Fruit fly (Drosophila melanogaster) whole organism, prepupa: ENCODE data around the gene Ugalt.
A peak's percentile ranks its signal among the peaks of the same experiment; 100 is the strongest.

Source experiments
- Blimp-1 ChIP-seq: fragments of 200-800 bp; sonication (Bioruptor generic); optimal IDR thresholded peaks from 3 replicates; lab custom pipeline; 2017; ENCODE audit warnings: missing biosample characterization, missing genetic modification characterization, mild to moderate bottlenecking, moderate library complexity, missing genetic modification reagents
- CG10631 ChIP-seq: fragments of 200-800 bp; sonication (Bioruptor generic); optimal IDR thresholded peaks from 2 replicates; lab custom pipeline; 2016; ENCODE audit warnings: missing biosample characterization, missing genetic modification characterization
- CG10669 ChIP-seq: fragments of 200-800 bp; sonication (Bioruptor generic); optimal IDR thresholded peaks from 3 replicates; lab custom pipeline; 2018; ENCODE audit warnings: missing biosample characterization, mild to moderate bottlenecking, missing genetic modification characterization, moderate library complexity
- CG11294 ChIP-seq: fragments of 200-800 bp; sonication (Bioruptor generic); IDR thresholded peaks from 2 replicates; pipeline ENCODE4 v1.3.6; 2022; ENCODE audit warnings: missing biosample characterization, missing genetic modification characterization
- CG11762 ChIP-seq: fragments of 200-800 bp; sonication (Bioruptor generic); optimal IDR thresholded peaks from 3 replicates; lab custom pipeline; 2016; ENCODE audit warnings: missing biosample characterization, missing genetic modification characterization; ENCODE audit not compliant: insufficient read depth
- CG11902 ChIP-seq: fragments of 200-800 bp; sonication (Bioruptor generic); optimal IDR thresholded peaks from 3 replicates; lab custom pipeline; 2016; ENCODE audit warnings: missing biosample characterization, missing genetic modification characterization
- CG15336 ChIP-seq: fragments of 200-800 bp; sonication (Bioruptor generic); IDR thresholded peaks from 2 replicates; pipeline ENCODE4 v1.3.6; 2022; ENCODE audit warnings: missing biosample characterization, missing genetic modification characterization
- CG1621 ChIP-seq: fragments of 200-800 bp; sonication (Bioruptor generic); optimal IDR thresholded peaks from 3 replicates; lab custom pipeline; 2018; ENCODE audit warnings: missing biosample characterization, mild to moderate bottlenecking, missing genetic modification characterization
- CG16779 ChIP-seq: fragments of 200-800 bp; sonication (Bioruptor generic); optimal IDR thresholded peaks from 3 replicates; lab custom pipeline; 2017; ENCODE audit warnings: missing biosample characterization, mild to moderate bottlenecking, missing genetic modification characterization
- CG3032 ChIP-seq: fragments of 200-800 bp; optimal IDR thresholded peaks from 2 replicates; lab custom pipeline; 2019; ENCODE audit warnings: missing biosample characterization, mild to moderate bottlenecking, missing genetic modification characterization, moderate library complexity
- CG31627 ChIP-seq: fragments of 200-800 bp; sonication (Bioruptor generic); optimal IDR thresholded peaks from 3 replicates; lab custom pipeline; 2016; ENCODE audit warnings: missing biosample characterization, missing genetic modification characterization
- CG32006 ChIP-seq: fragments of 200-800 bp; sonication (Bioruptor generic); optimal IDR thresholded peaks from 3 replicates; lab custom pipeline; 2017; ENCODE audit warnings: missing biosample characterization, mild to moderate bottlenecking, missing genetic modification characterization
- CG34406 ChIP-seq: fragments of 200-800 bp; sonication (Bioruptor generic); optimal IDR thresholded peaks from 3 replicates; lab custom pipeline; 2016; ENCODE audit warnings: missing biosample characterization, missing genetic modification characterization
- CG3919 ChIP-seq: fragments of 200-800 bp; sonication (Bioruptor generic); optimal IDR thresholded peaks from 3 replicates; lab custom pipeline; 2016; ENCODE audit warnings: missing biosample characterization, missing genetic modification characterization
- CG4318 ChIP-seq: fragments of 200-800 bp; sonication (Bioruptor generic); optimal IDR thresholded peaks from 3 replicates; lab custom pipeline; 2017; ENCODE audit warnings: missing biosample characterization, mild to moderate bottlenecking, missing genetic modification characterization
- CG6163 ChIP-seq: fragments of 200-800 bp; sonication (Bioruptor generic); IDR thresholded peaks from 3 replicates; pipeline ENCODE4 v1.3.6; 2022; ENCODE audit warnings: missing biosample characterization, missing genetic modification characterization
- CG6276 ChIP-seq: fragments of 200-800 bp; sonication (Bioruptor generic); optimal IDR thresholded peaks from 2 replicates; lab custom pipeline; 2017; ENCODE audit warnings: missing biosample characterization, mild to moderate bottlenecking, missing genetic modification characterization
- CG6808 ChIP-seq: fragments of 200-800 bp; sonication (Bioruptor generic); optimal IDR thresholded peaks from 3 replicates; lab custom pipeline; 2017; ENCODE audit warnings: missing biosample characterization, missing genetic modification characterization, mild to moderate bottlenecking, moderate library complexity, missing genetic modification reagents
- CG6854 ChIP-seq: fragments of 200-800 bp; sonication (Bioruptor generic); optimal IDR thresholded peaks from 2 replicates; lab custom pipeline; 2017; ENCODE audit warnings: missing biosample characterization, mild to moderate bottlenecking, missing genetic modification characterization
- CG7368 ChIP-seq: fragments of 200-800 bp; sonication (Bioruptor generic); optimal IDR thresholded peaks from 3 replicates; lab custom pipeline; 2016; ENCODE audit warnings: missing biosample characterization, missing genetic modification characterization
- CG8119 ChIP-seq: fragments of 200-800 bp; sonication (Bioruptor generic); IDR thresholded peaks from 3 replicates; pipeline ENCODE4 v1.3.6; 2022; ENCODE audit warnings: missing biosample characterization, missing genetic modification characterization
- Eip75B ChIP-seq: fragments of 200-800 bp; sonication (Bioruptor generic); optimal IDR thresholded peaks from 3 replicates; lab custom pipeline; 2016; ENCODE audit warnings: missing biosample characterization, missing genetic modification characterization
- Eip78C ChIP-seq: fragments of 200-800 bp; sonication (Bioruptor generic); peaks from one replicate; lab custom pipeline; 2016; ENCODE audit warnings: missing biosample characterization, missing genetic modification characterization
- Eip93F ChIP-seq: fragments of 200-800 bp; sonication (Bioruptor generic); optimal IDR thresholded peaks from 2 replicates; lab custom pipeline; 2016; ENCODE audit warnings: missing biosample characterization, mild to moderate bottlenecking, missing genetic modification characterization
- Ets21C ChIP-seq: fragments of 200-800 bp; sonication (Bioruptor generic); optimal IDR thresholded peaks from 3 replicates; lab custom pipeline; 2016; ENCODE audit warnings: missing biosample characterization, missing genetic modification characterization
- Ets96B ChIP-seq: fragments of 200-800 bp; optimal IDR thresholded peaks from 2 replicates; lab custom pipeline; 2019; ENCODE audit warnings: missing biosample characterization, mild to moderate bottlenecking, missing genetic modification characterization, moderate library complexity
- Gug ChIP-seq: fragments of 200-800 bp; sonication (Bioruptor generic); IDR thresholded peaks from 2 replicates; pipeline ENCODE4 v1.3.6; 2022; ENCODE audit warnings: missing biosample characterization, missing genetic modification characterization
- Hr38 ChIP-seq: sonication (Bioruptor generic); optimal IDR thresholded peaks from 2 replicates; lab custom pipeline; 2016; ENCODE audit warnings: missing biosample characterization, missing genetic modification characterization
- Hr4 ChIP-seq: fragments of 200-800 bp; sonication (Bioruptor generic); optimal IDR thresholded peaks from 3 replicates; lab custom pipeline; 2016; ENCODE audit warnings: missing biosample characterization, missing genetic modification characterization
- Lpt ChIP-seq: fragments of 200-800 bp; sonication (Bioruptor generic); optimal IDR thresholded peaks from 3 replicates; lab custom pipeline; 2016; ENCODE audit warnings: missing biosample characterization, missing genetic modification characterization
- Met ChIP-seq: fragments of 200-800 bp; sonication (Bioruptor generic); optimal IDR thresholded peaks from 3 replicates; lab custom pipeline; 2016; ENCODE audit warnings: missing biosample characterization, missing genetic modification characterization
- OdsH ChIP-seq: fragments of 200-800 bp; sonication (Bioruptor generic); optimal IDR thresholded peaks from 3 replicates; lab custom pipeline; 2016; ENCODE audit warnings: missing biosample characterization, missing genetic modification characterization
- Sox102F ChIP-seq: fragments of 200-800 bp; sonication (Bioruptor generic); optimal IDR thresholded peaks from 2 replicates; lab custom pipeline; 2016; ENCODE audit warnings: missing biosample characterization, mild to moderate bottlenecking, missing genetic modification characterization
- Sox14 ChIP-seq: fragments of 200-800 bp; sonication (Bioruptor generic); optimal IDR thresholded peaks from 3 replicates; lab custom pipeline; 2016; ENCODE audit warnings: missing biosample characterization, missing genetic modification characterization
- Sox15 ChIP-seq: fragments of 200-800 bp; sonication (Bioruptor generic); optimal IDR thresholded peaks from 3 replicates; lab custom pipeline; 2016; ENCODE audit warnings: missing biosample characterization, missing genetic modification characterization
- achi ChIP-seq: fragments of 200-800 bp; sonication (Bioruptor generic); optimal IDR thresholded peaks from 3 replicates; lab custom pipeline; 2016; ENCODE audit warnings: missing biosample characterization, missing genetic modification characterization
- cyc ChIP-seq: fragments of 200-800 bp; sonication (Bioruptor generic); optimal IDR thresholded peaks from 3 replicates; lab custom pipeline; 2016; ENCODE audit warnings: missing biosample characterization, missing genetic modification characterization
- dac ChIP-seq: fragments of 200-800 bp; sonication (Bioruptor generic); optimal IDR thresholded peaks from 2 replicates; lab custom pipeline; 2017; ENCODE audit warnings: missing biosample characterization, mild to moderate bottlenecking, missing genetic modification characterization
- eg ChIP-seq: fragments of 200-800 bp; sonication (Bioruptor generic); IDR thresholded peaks from 3 replicates; pipeline ENCODE4 v1.3.6; 2022; ENCODE audit warnings: missing biosample characterization, missing genetic modification characterization
- esn ChIP-seq: fragments of 200-800 bp; sonication (Bioruptor generic); optimal IDR thresholded peaks from 2 replicates; lab custom pipeline; 2016; ENCODE audit warnings: missing biosample characterization, mild to moderate bottlenecking, missing genetic modification characterization, moderate library complexity
- fd59A ChIP-seq: fragments of 200-800 bp; sonication (Bioruptor generic); optimal IDR thresholded peaks from 2 replicates; lab custom pipeline; 2017; ENCODE audit warnings: missing biosample characterization, mild to moderate bottlenecking, missing genetic modification characterization, missing genetic modification reagents
- fkh ChIP-seq: fragments of 200-800 bp; sonication (Bioruptor generic); optimal IDR thresholded peaks from 3 replicates; lab custom pipeline; 2017; ENCODE audit warnings: missing biosample characterization, mild to moderate bottlenecking, missing genetic modification characterization, moderate library complexity
- lz ChIP-seq: fragments of 200-800 bp; sonication (Bioruptor generic); optimal IDR thresholded peaks from 3 replicates; lab custom pipeline; 2016; ENCODE audit warnings: missing biosample characterization, missing genetic modification characterization
- net ChIP-seq: fragments of 200-800 bp; sonication (Bioruptor generic); optimal IDR thresholded peaks from 3 replicates; lab custom pipeline; 2016; ENCODE audit warnings: missing biosample characterization, missing genetic modification characterization
- pdm3 ChIP-seq: fragments of 200-800 bp; sonication (Bioruptor generic); optimal IDR thresholded peaks from 3 replicates; lab custom pipeline; 2016; ENCODE audit warnings: missing biosample characterization, missing genetic modification characterization
- spab ChIP-seq: fragments of 200-800 bp; sonication (Bioruptor generic); optimal IDR thresholded peaks from 2 replicates; lab custom pipeline; 2017; ENCODE audit warnings: missing biosample characterization, mild to moderate bottlenecking, missing genetic modification characterization, missing genetic modification reagents
- ss ChIP-seq, 2 experiments: fragments of 200-800 bp; sonication (Bioruptor generic); optimal IDR thresholded peaks; 2 replicates in 1 of 2; 3 replicates in 1 of 2; lab custom pipeline; 2017 to 2018; ENCODE audit warnings: mild to moderate bottlenecking in 2 of 2, missing biosample characterization in 2 of 2, missing genetic modification characterization in 2 of 2, moderate library complexity in 1 of 2
- svp ChIP-seq: fragments of 200-800 bp; sonication (Bioruptor generic); peaks from one replicate; lab custom pipeline; 2016; ENCODE audit warnings: missing biosample characterization, missing genetic modification characterization
- topi ChIP-seq: fragments of 200-800 bp; sonication (Bioruptor generic); optimal IDR thresholded peaks from 3 replicates; lab custom pipeline; 2016; ENCODE audit warnings: missing biosample characterization, missing genetic modification characterization
- vri ChIP-seq: fragments of 200-800 bp; sonication (Bioruptor generic); optimal IDR thresholded peaks from 3 replicates; lab custom pipeline; 2016; ENCODE audit warnings: missing biosample characterization, mild to moderate bottlenecking, missing genetic modification characterization

The Ugalt gene

DNA sequence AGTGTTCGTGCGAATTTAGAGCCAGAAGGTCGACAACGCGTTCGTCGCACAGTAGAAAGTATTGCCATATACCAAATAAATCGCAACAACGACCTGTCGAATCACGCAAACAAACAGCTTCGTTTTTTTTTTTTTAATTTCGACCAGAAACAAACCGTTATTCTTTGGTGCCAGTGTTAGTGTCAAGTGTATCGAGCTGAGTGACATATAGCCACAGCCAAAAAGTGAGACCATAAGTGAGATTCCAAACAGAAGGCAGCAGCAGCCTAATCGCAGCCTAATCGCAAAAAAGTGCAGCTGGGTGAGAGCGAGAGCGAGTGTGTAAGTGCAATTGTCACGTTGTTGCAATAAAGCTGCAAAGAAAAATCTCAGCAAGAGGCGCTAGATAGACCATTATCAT, 18.1 kb downstream of the Ugalt start, which contains the start of gene per:
Gene per, plus strand, starts transcription at position 1 of the 400 bp plus-strand sequence.
- TF ChIP-seq Eip93F (GFP tag; lab: Kevin White, UChicago) (no peak), CG6276 (GFP tag; lab: Kevin White, UChicago) (no peak), eg (GFP tag; lab: Robert Waterston, UW) (no peak), Eip75B (GFP tag; lab: Kevin White, UChicago) (no peak), achi (GFP tag; lab: Kevin White, UChicago) (no peak), lz (no peak), Hr4 (GFP tag; lab: Kevin White, UChicago) (no peak), CG11762 (GFP tag; lab: Kevin White, UChicago) (no peak), CG11294 (GFP tag; lab: Robert Waterston, UW) (no peak), CG11902 (GFP tag; lab: Kevin White, UChicago) (no peak)
- TF ChIP-seq, all 60 proteins: peak for 0

DNA sequence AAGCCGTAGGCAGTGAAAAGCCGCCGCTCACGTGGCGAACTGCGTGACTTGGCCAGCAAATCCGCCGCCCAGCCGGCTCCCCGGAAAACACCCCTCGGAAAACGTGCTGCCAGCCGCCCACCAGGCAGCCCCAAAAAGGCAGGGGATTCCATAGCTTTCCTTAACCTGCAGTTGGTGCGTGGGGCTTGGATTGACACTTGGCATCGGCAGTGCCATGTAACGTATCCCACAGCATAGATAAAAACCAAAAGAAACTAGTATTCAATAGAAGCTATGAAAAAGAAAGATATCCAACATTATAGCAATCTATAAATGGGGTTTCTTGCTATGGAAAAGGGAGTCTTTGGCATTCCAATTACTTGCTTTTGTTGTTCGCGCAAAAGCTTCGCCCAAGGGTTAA, 18.6 kb downstream of the Ugalt start:
- no peak for TF ChIP-seq fkh (GFP tag; lab: Kevin White, UChicago)
- no peak for TF ChIP-seq CG11902 (GFP tag; lab: Kevin White, UChicago)
- no peak for TF ChIP-seq topi (GFP tag; lab: Kevin White, UChicago)
- peak; percentile 2 for TF ChIP-seq CG3919
- TF ChIP-seq Met (GFP tag; lab: Kevin White, UChicago), result no peak
- 0 out of 3 replicates have a peak, but pooled peaks have one; percentile 14 for TF ChIP-seq CG6163 (GFP tag; lab: Robert Waterston, UW)
- no peak for TF ChIP-seq CG31627 (GFP tag; lab: Kevin White, UChicago)
- peak; percentile 11 for TF ChIP-seq pdm3 (GFP tag; lab: Kevin White, UChicago)
- TF ChIP-seq fd59A, result no peak
- no peak for TF ChIP-seq CG4318 (GFP tag; lab: Kevin White, UChicago)
- no peak for TF ChIP-seq dac (GFP tag; lab: Kevin White, UChicago)
- TF ChIP-seq Hr4 (GFP tag; lab: Kevin White, UChicago), result peak; percentile 36
- peak; percentile 14 for TF ChIP-seq OdsH (GFP tag; lab: Kevin White, UChicago)
- no peak for TF ChIP-seq svp (GFP tag; lab: Kevin White, UChicago)
- no peak for TF ChIP-seq Sox15 (GFP tag; lab: Kevin White, UChicago)
- no peak for TF ChIP-seq Blimp-1 (GFP tag; lab: Kevin White, UChicago)
- no peak for TF ChIP-seq CG11294 (GFP tag; lab: Robert Waterston, UW)
- no peak for TF ChIP-seq Lpt (GFP tag; lab: Kevin White, UChicago)
- TF ChIP-seq CG8119, result no peak; the same call in 2 of the 3 replicates
- no peak for TF ChIP-seq Eip75B (GFP tag; lab: Kevin White, UChicago)
- no peak for TF ChIP-seq Eip93F (GFP tag; lab: Kevin White, UChicago)
- TF ChIP-seq Sox14, result no peak
- TF ChIP-seq spab (GFP tag; lab: Kevin White, UChicago), result no peak
- TF ChIP-seq CG6808 (GFP tag; lab: Kevin White, UChicago), result no peak
- TF ChIP-seq CG16779 (tag; lab: Kevin White, UChicago), result no peak
- peak; percentile 21 for TF ChIP-seq net (GFP tag; lab: Kevin White, UChicago)
- TF ChIP-seq CG10631 (GFP tag; lab: Kevin White, UChicago), result no peak
- no peak for TF ChIP-seq vri
- no peak for TF ChIP-seq CG6854
- TF ChIP-seq Eip78C (GFP tag; lab: Kevin White, UChicago), result peak; percentile 54
- no peak for TF ChIP-seq CG7368 (GFP tag; lab: Kevin White, UChicago)
- TF ChIP-seq CG15336, result peak; percentile 55
- no peak for TF ChIP-seq CG3032 (tag; lab: Kevin White, UChicago)
- no peak for TF ChIP-seq lz
- TF ChIP-seq cyc (GFP tag; lab: Kevin White, UChicago), result no peak
- no peak for TF ChIP-seq Gug
- no peak for TF ChIP-seq Ets21C (GFP tag; lab: Kevin White, UChicago)
- TF ChIP-seq CG34406 (GFP tag; lab: Kevin White, UChicago), result no peak
- no peak for TF ChIP-seq Sox102F (GFP tag; lab: Kevin White, UChicago)
- TF ChIP-seq Hr38 (GFP tag; lab: Kevin White, UChicago), result no peak
- TF ChIP-seq CG32006, result peak; percentile 39
- TF ChIP-seq CG10669 (GFP tag; lab: Kevin White, UChicago), result no peak
- TF ChIP-seq CG1621 (tag; lab: Kevin White, UChicago), result no peak
- TF ChIP-seq esn (GFP tag; lab: Kevin White, UChicago), result no peak
- no peak for TF ChIP-seq ss (GFP tag; optimal IDR thresholded peaks at IDR 0.05; lab: Kevin White, UChicago)
- no peak for TF ChIP-seq Ets96B (tag; lab: Kevin White, UChicago)
